Fruit fly (Drosophila melanogaster) S2 (cell line): ENCODE measurements around the gene CG13108.

Experiments used
- CG8478 ChIP-seq: fragments of >200 bp; optimal IDR thresholded peaks from 2 replicates; lab custom pipeline; 2018
- CTCF ChIP-seq, 2 experiments: fragments of >200 bp; optimal IDR thresholded peaks; 2 replicates each; lab custom pipeline; 2018

The CG13108 gene

DNA sequence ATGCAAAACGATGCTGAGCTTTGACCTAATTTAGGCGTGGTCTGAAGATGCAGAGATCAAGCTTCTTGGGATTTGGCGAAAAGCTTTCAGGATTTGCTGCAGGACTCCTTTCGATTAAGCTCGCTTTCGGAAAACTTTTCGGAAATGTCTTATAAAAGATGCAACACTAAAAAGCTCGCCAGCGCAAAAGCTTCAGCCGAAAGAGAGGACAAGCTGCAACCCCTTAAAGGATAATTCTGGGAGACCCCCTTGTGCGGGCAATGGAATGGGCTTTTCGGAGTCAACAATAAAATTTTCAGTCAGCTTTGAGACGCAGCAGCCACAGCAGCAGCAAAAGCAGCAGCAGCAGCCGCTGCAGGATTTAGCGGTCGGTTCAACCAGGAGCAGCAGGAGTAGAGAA lies at the start of gene CG13108:
TSS of gene CG13108 (plus strand) at position 301 of the 400 bp plus-strand sequence.
- TF ChIP-seq CG8478 (lab: Kevin White, UChicago), result no peak
- no peak for TF ChIP-seq CTCF (optimal IDR thresholded peaks at IDR 0.05; lab: Kevin White, UChicago)

DNA sequence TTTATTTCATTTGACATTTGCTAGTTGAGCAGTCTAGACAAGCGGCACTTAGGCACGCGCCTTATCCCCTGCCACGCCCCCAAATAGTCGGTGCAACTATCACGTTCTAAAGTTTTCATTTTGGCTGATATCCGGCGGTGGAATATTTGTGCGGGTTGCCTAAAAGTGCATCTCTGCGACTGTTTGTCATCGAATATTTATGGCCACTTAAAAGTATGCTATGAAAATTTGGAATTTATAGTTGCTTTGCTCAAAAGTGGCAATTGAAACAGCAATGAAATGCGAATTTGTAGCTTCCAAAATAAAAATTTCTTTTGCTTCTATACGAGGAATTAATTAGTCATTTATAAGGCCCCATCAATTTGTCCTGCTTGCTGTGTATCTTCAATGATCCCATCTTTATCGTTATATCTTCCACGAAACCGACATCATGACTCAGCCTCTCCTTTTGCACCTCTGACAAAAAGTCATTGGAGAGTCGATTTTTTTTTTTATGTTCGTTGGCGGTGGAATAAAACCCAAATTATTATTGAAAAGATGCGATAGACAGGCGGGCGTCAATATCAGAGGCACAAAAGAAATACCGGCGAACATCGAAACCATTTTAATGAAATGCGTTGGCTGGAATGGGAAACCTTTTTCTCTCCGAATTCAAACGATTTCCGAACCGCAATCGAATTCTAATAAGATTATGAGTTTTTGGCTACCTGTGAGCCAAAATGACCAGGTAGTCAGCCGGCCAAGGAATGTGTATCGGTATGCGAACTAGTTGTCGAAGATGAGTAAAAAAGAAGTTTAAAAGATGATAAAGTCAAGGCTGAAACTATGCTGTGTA lies 43.3 kb upstream of the CG13108 start:
- no peak for TF ChIP-seq CG8478 (lab: Kevin White, UChicago)
- TF ChIP-seq CTCF (optimal IDR thresholded peaks at IDR 0.05; lab: Kevin White, UChicago), result no peak

DNA sequence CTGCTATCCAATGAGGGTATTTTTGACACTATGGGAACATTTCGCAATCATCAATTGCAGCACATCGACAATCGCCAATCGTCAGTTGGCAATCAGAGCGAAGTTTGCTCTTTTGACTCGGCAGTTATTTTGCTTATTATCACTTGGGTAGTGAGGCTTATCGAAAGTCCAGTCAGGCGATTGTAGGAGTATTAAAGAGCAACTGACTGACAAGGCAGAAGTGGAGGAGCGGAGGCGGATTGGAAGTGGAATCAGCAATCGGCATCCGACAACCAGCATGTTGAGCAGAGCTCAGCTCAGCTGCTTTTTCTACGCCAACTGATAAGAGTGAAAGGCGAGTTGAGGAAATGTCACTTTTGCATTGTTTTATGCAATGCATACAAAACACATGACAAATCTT lies 41.7 kb upstream of the CG13108 start:
- TF ChIP-seq CTCF (optimal IDR thresholded peaks at IDR 0.05; lab: Kevin White, UChicago) (no peak), CG8478 (lab: Kevin White, UChicago) (no peak)

DNA sequence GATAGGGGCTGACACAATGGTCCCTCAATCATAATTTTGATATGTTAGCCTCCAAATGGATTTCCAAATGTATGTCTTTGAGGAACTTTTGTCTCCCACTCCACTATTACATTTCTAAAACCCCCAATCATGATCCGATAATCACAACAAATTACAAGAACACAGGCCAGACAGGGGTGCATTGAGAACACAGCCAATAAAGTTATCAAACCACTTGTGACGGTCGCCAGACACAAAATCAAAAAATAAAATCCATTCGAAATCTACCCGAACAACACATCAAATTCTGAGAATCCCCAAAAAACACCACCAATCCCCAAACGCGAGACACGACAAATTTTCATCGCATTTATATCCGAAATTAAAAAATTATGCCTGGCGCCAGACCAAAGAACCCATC lies 40.3 kb upstream of the CG13108 start:
- no peak for TF ChIP-seq CG8478 (lab: Kevin White, UChicago)
- TF ChIP-seq CTCF (optimal IDR thresholded peaks at IDR 0.05; lab: Kevin White, UChicago), result no peak

DNA sequence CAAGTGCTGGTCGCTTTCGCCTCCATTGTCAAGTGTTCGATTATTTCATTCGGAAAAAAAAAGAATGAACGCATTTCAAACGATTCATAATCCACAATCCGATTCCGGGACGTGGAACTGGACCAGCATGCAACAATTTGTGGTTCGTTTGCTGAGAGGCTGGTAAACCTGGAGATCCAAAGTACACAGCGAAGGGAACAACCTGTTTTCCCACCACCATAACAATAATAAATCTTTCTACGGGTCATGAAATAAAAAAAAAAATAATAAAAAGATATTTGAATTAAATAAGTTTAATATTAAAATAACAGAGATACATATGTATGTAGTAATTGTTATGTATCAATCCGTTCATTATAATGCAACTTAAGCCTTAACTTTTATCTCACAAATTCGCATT lies 39.6 kb upstream of the CG13108 start:
- TF ChIP-seq CG8478 (lab: Kevin White, UChicago) (no peak), CTCF (optimal IDR thresholded peaks at IDR 0.05; lab: Kevin White, UChicago) (no peak)

DNA sequence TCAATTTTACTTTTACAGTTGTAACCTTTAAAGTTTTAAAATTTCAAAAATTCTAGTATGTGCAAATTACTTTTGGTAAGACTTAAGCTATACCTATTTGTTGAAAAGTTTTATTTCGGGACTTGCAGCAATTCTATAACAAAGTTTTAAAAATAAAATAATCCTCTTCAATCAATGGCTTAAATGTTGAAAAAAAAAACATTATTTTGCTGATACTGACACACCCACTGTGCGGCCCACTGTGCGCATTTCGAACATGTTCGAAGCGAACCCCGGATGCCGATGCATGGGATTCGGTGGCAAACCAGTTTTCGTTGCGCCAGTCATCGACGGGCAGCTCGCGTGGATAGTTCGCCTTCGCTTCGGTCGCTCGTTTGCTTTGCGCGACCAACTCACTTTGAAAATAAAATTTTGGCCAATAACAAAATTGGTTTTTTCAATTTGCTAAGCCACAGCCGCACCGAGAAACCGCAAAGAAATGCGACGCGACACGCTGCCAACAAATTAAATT lies 38.6 kb upstream of the CG13108 start, which contains the start of gene CG32982:
TSS of gene CG32982 (plus strand) at position 320 of the 511 bp plus-strand sequence.
- TF ChIP-seq CTCF (optimal IDR thresholded peaks at IDR 0.05; lab: Kevin White, UChicago), result no peak

DNA sequence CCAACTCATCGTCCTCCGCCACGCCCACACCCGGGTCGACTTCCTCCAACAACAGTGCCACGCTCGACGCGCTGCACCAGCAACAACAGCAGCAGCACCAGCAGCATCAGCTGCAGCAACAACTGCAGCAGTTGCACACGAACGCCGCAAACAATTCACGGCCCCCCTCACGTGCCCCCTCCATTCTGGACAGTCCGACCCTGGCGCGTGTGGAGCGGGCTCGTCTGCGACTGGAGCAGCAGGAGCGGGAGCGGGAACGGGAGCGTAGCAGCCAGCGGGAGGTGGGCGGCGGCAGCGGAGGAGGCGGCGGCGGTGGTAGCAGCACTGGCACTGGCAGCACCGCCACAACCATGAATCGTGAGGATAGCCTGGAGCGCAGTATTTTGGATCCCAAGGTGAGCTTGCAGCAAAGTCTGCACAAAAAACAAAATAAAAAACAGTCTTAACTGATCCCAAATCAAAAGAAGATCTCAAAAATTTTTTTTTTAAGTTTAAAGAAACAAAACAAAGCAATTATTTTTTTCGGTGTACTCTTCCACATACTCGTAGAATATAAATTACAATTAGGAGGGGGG lies 36.9 kb upstream of the CG13108 start:
- TF ChIP-seq CTCF (optimal IDR thresholded peaks at IDR 0.05; lab: Kevin White, UChicago), result no peak
- no peak for TF ChIP-seq CG8478 (lab: Kevin White, UChicago)

DNA sequence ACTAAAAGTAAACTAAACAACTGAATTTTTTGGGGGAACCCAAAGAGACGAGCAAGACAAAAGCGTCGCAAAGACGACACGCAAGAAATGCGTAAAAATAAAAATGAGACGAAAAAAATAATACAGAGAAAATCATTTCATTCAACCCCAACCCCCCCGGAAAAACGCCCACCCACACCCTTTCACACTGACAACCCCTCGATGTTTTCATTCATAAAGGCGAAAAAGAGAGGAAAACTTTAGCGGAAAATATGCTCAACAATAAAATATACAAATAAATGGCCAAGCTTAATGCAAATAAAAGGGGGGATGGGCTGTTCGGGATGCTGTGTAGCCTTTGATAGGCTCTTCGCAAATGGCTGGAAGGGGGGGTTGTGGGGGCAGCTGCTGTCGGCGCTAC lies 33.1 kb upstream of the CG13108 start:
- TF ChIP-seq CTCF (optimal IDR thresholded peaks at IDR 0.05; lab: Kevin White, UChicago), result no peak
- TF ChIP-seq CG8478 (lab: Kevin White, UChicago), result no peak

DNA sequence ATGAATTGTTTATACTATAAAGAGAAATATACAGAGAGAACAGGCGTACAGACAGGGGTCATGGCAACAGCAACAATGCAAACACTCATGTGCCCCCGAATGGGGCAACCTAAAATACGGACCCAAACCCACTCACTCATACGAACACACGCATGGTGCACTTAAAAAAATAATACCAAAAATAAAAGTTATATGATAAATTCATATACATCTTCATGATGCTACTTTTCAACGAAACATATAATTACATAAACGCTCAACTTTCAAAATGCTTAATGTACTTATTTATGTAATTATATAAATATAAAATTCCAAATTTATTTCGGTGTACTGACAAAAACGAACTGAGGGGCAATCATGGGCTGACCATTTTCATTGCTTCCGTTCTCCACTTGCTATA lies 30.9 kb upstream of the CG13108 start:
- TF ChIP-seq CG8478 (lab: Kevin White, UChicago) (no peak), CTCF (optimal IDR thresholded peaks at IDR 0.05; lab: Kevin White, UChicago) (no peak)

DNA sequence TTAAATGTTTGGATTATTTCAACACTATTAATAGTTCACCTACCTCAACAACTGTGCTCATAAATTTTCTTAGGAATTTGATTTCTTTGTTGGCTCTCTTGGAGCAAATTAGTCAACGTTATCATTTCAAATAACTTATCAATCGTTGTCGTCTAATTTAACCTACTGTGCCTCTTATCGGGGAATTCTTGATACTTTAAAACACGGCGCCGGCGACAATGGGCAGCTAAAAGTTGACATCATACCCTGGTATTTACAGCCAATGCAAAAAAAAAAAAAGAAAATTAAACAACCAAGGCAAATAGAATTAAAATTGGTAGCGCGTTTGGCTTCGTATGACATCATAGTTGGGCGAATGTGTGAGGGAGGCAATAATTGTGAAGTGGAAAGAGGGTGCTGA lies 29.8 kb upstream of the CG13108 start:
- no peak for TF ChIP-seq CG8478 (lab: Kevin White, UChicago)

DNA sequence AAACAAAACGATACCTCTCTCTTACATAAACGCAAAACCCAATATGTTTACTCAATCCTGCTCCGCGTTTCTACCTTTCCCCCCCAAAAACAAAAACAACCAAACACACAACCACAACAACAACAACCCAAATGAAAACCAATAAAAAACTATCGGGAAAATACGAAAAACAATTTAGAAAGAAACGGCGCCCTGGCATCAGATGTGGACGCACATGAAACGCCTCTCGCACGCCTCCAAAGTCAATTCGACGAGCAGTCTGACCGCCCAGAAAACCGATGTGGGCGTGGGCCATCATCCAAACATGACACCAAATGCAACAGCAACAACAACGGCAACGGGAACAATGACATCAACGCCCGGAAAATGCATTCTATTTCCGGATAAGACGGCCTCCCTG lies 29.1 kb upstream of the CG13108 start:
- no peak for TF ChIP-seq CTCF (optimal IDR thresholded peaks at IDR 0.05; lab: Kevin White, UChicago)
- no peak for TF ChIP-seq CG8478 (lab: Kevin White, UChicago)

DNA sequence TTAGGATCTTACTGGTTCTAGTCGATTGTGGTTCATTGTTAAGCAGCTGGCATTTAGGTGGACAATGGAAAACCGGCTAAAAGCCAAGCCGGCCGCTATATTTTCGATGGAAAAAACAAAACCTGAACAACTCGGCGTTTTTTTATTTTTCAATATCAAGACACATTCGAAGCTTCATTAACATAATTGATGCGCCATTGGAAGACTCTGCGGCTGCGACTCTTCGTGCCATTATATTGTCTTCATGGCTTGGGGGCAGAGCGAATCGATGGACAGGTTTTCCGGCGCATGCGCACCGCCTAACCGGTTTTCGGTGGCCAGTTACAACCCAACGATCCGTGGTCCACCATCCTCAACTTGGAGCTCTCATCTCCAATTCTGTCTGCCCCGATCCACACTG lies 27.3 kb upstream of the CG13108 start:
- TF ChIP-seq CTCF (optimal IDR thresholded peaks at IDR 0.05; lab: Kevin White, UChicago) (no peak), CG8478 (lab: Kevin White, UChicago) (no peak)

DNA sequence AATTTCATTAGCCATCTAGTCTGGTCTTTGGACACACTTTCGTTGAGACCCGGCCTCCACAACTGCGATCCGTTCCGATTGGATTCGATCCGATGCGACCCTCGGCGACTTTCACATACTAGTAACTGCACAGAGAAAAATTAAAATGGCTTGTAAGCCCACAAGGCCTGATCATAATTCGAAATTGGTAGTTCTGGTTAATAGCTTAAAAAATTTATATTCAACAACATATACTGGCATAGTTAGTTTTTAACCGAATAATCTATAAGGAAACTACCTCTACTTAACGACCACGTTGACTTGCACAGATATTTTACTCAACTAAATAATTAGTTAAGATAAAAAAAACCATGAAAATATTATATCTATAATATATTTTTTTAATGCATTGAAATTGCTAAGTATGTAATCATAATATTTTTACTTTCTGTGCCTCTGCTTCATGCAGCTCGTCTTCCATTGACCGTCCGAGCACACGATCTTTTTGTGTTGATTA lies 23.0 kb upstream of the CG13108 start:
- TF ChIP-seq CTCF (optimal IDR thresholded peaks at IDR 0.05; lab: Kevin White, UChicago), result no peak
- TF ChIP-seq CG8478 (lab: Kevin White, UChicago), result no peak

DNA sequence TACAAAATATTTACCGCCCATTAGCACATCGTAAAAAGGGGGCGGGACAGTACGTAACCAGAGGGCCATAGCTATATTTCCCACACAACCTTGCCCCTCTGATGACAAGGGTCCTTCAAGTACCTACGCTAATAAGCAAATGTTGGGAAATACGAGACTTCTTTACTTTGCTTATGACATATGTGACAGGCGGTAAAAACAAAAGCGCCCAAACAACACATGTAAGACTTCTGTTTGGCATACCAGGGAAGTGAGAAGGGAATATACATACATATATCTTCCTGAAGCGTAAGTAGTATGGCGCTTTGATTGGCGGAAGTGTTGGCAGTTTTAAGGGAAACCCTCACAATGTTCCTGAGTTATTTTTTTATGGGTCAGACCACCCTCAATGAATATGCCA lies 18.3 kb upstream of the CG13108 start:
- no peak for TF ChIP-seq CTCF (optimal IDR thresholded peaks at IDR 0.05; lab: Kevin White, UChicago)
- no peak for TF ChIP-seq CG8478 (lab: Kevin White, UChicago)

DNA sequence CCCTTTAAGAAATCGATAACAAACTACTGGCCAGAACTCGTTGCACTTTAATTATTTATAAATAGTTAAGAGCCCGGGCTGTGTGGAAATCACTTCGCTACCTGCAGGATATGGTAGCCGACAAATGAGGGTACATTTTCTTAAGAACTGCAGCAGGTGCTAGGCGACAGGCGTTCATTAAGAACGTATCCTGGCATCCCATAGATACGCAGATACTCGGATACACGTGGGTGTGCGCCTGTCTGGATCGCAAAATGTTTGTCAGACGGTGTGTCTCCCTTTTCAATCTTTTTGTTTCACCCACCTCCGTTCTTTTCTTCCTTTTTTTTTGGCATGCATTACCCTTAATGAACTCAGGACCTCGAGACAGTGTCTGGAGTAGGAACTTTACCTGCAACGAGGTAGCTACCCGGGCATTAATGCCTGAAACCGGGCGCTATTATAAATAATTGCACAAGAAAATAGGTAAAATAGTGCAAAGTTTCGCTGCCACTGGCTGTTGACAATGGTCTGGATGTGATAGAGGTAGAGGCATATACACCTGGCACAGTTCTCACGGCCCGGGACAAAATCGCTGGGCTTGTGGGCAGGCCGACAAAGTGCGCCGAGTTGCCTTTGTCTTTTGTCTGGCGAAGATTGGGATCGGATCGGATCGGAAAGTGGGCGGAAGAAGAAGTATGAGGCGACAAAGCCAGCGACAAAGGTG lies 17.6 kb upstream of the CG13108 start:
- TF ChIP-seq CG8478 (lab: Kevin White, UChicago), result no peak
- TF ChIP-seq CTCF (optimal IDR thresholded peaks at IDR 0.05; lab: Kevin White, UChicago), result no peak
